Fruit fly (Drosophila melanogaster) whole organism, wandering third instar larva: ENCODE measurements around the gene CG31093.

ENCODE experiments used
- Abd-B ChIP-seq: fragments of >200 bp; optimal IDR thresholded peaks from 2 replicates; lab custom pipeline; 2017; ENCODE audit warnings: missing biosample characterization, missing genetic modification characterization
- CG32264 ChIP-seq: fragments of 200-800 bp; sonication (Bioruptor generic); optimal IDR thresholded peaks from 2 replicates; lab custom pipeline; 2016; ENCODE audit warnings: missing biosample characterization, missing genetic modification characterization
- CG9705 ChIP-seq: fragments of 200-800 bp; sonication (Bioruptor generic); optimal IDR thresholded peaks from 2 replicates; lab custom pipeline; 2018; ENCODE audit warnings: missing biosample characterization, mild to moderate bottlenecking, missing genetic modification characterization
- CrebA ChIP-seq: fragments of 200-800 bp; sonication (Bioruptor generic); optimal IDR thresholded peaks from 2 replicates; lab custom pipeline; 2016; ENCODE audit warnings: missing biosample characterization, mild to moderate bottlenecking, missing genetic modification characterization, borderline replicate concordance
- Dif ChIP-seq: fragments of 200-275, 200-300 bp; sonication (Bioruptor generic); optimal IDR thresholded peaks from 2 replicates; lab custom pipeline; 2018; ENCODE audit warnings: missing biosample characterization, missing genetic modification characterization; ENCODE audit not compliant: partially characterized antibody
- GATAd ChIP-seq: sonication (Bioruptor generic); optimal IDR thresholded peaks from 2 replicates; lab custom pipeline; 2016; ENCODE audit warnings: missing biosample characterization, missing genetic modification characterization
- HLH106 ChIP-seq: fragments of 200-800 bp; optimal IDR thresholded peaks from 3 replicates; lab custom pipeline; 2019; ENCODE audit warnings: missing biosample characterization, mild to moderate bottlenecking, missing genetic modification characterization, moderate library complexity
- Hr78 ChIP-seq: fragments of >200 bp; optimal IDR thresholded peaks from 2 replicates; lab custom pipeline; 2017; ENCODE audit warnings: missing biosample characterization, missing genetic modification characterization
- Hr83 ChIP-seq: fragments of 200-300 bp; sonication (Bioruptor generic); optimal IDR thresholded peaks from 2 replicates; lab custom pipeline; 2016; ENCODE audit warnings: missing biosample characterization, mild to moderate bottlenecking, missing genetic modification characterization, moderate library complexity; ENCODE audit not compliant: poor library complexity, severe bottlenecking
- Mio ChIP-seq: sonication (Bioruptor generic); optimal IDR thresholded peaks from 2 replicates; lab custom pipeline; 2016; ENCODE audit warnings: missing biosample characterization, missing genetic modification characterization
- N ChIP-seq: fragments of >200 bp; optimal IDR thresholded peaks from 2 replicates; lab custom pipeline; 2018; ENCODE audit warnings: missing biosample characterization, missing external identifiers, missing genetic modification characterization
- OdsH ChIP-seq: fragments of 200-800 bp; sonication (Bioruptor generic); optimal IDR thresholded peaks from 2 replicates; lab custom pipeline; 2016; ENCODE audit warnings: missing biosample characterization, mild to moderate bottlenecking, missing genetic modification characterization
- Rel ChIP-seq, 2 experiments: fragments of 200-800 bp; sonication (Bioruptor generic) in 1 of 2; optimal IDR thresholded peaks; 2 replicates in 1 of 2; 3 replicates in 1 of 2; lab custom pipeline; 2016 to 2019; ENCODE audit warnings: mild to moderate bottlenecking in 2 of 2, missing biosample characterization in 2 of 2, missing genetic modification characterization in 2 of 2, moderate library complexity in 1 of 2
- Sp1 ChIP-seq: fragments of 200-800 bp; sonication (Bioruptor generic); optimal IDR thresholded peaks from 3 replicates; lab custom pipeline; 2019; ENCODE audit warnings: missing biosample characterization, mild to moderate bottlenecking, missing genetic modification characterization, moderate library complexity
- Vsx2 ChIP-seq: fragments of 200-300, 225-300 bp; sonication (Bioruptor generic); optimal IDR thresholded peaks from 2 replicates; lab custom pipeline; 2018; ENCODE audit warnings: missing biosample characterization, missing genetic modification characterization; ENCODE audit not compliant: partially characterized antibody
- brk ChIP-seq: fragments of 200-800 bp; sonication (Bioruptor generic); optimal IDR thresholded peaks from 2 replicates; lab custom pipeline; 2016; ENCODE audit warnings: missing biosample characterization, mild to moderate bottlenecking, missing genetic modification characterization
- dl ChIP-seq, 2 experiments: fragments of 175-275, 200-275 bp in 1 of 2; fragments of 200-275 bp in 1 of 2; sonication (Bioruptor generic); optimal IDR thresholded peaks; lab custom pipeline; 2018; ENCODE audit warnings: mild to moderate bottlenecking in 2 of 2, missing biosample characterization in 2 of 2, missing genetic modification characterization in 2 of 2, moderate library complexity in 2 of 2; ENCODE audit not compliant: partially characterized antibody in 2 of 2, insufficient read depth in 1 of 2
- dmrt93B ChIP-seq: fragments of 200-800 bp; sonication (Bioruptor generic); optimal IDR thresholded peaks from 2 replicates; lab custom pipeline; 2018; ENCODE audit warnings: missing biosample characterization, mild to moderate bottlenecking, missing genetic modification characterization
- dsf ChIP-seq: sonication (Bioruptor generic); optimal IDR thresholded peaks from 2 replicates; lab custom pipeline; 2016; ENCODE audit warnings: missing biosample characterization, missing genetic modification characterization, borderline replicate concordance
- ey ChIP-seq: fragments of 200-800 bp; sonication (Bioruptor generic); optimal IDR thresholded peaks from 2 replicates; lab custom pipeline; 2016; ENCODE audit warnings: missing biosample characterization, missing genetic modification characterization
- foxo ChIP-seq, 2 experiments: fragments of 200-800 bp; sonication (Bioruptor generic); optimal IDR thresholded peaks; 2 replicates in 1 of 2; 3 replicates in 1 of 2; lab custom pipeline; 2016 to 2017; ENCODE audit warnings: missing biosample characterization in 2 of 2, missing genetic modification characterization in 2 of 2
- fru ChIP-seq: fragments of 200-800 bp; sonication (Bioruptor generic); optimal IDR thresholded peaks from 3 replicates; lab custom pipeline; 2016; ENCODE audit warnings: missing biosample characterization, mild to moderate bottlenecking, missing genetic modification characterization
- jim ChIP-seq: fragments of 175-275, 200-325 bp; sonication (Bioruptor generic); optimal IDR thresholded peaks from 2 replicates; lab custom pipeline; 2016; ENCODE audit warnings: missing biosample characterization, mild to moderate bottlenecking, missing genetic modification characterization
- lola ChIP-seq: fragments of >200 bp; optimal IDR thresholded peaks from 2 replicates; lab custom pipeline; 2017; ENCODE audit warnings: missing biosample characterization, missing genetic modification characterization
- pan ChIP-seq: fragments of >200 bp; optimal IDR thresholded peaks from 2 replicates; lab custom pipeline; 2017
- psq ChIP-seq: fragments of 200-800 bp; sonication (Bioruptor generic); optimal IDR thresholded peaks from 3 replicates; lab custom pipeline; 2017; ENCODE audit warnings: missing biosample characterization, mild to moderate bottlenecking, missing genetic modification characterization, moderate library complexity
- sv ChIP-seq: fragments of 200-800 bp; sonication (Bioruptor generic); optimal IDR thresholded peaks from 3 replicates; lab custom pipeline; 2016; ENCODE audit warnings: missing biosample characterization, missing genetic modification characterization
- tai ChIP-seq: sonication (Bioruptor generic); optimal IDR thresholded peaks from 2 replicates; lab custom pipeline; 2016; ENCODE audit warnings: missing biosample characterization, missing genetic modification characterization
- usp ChIP-seq: fragments of >200 bp; optimal IDR thresholded peaks from 2 replicates; lab custom pipeline; 2017; ENCODE audit warnings: missing biosample characterization, missing genetic modification characterization
- woc ChIP-seq: sonication (Bioruptor generic); optimal IDR thresholded peaks from 2 replicates; lab custom pipeline; 2016; ENCODE audit warnings: missing biosample characterization, mild to moderate bottlenecking, missing genetic modification characterization

Gene CG31093

dm6 chr3R:25787198-25787597 is 3.1 kb downstream of the CG31093 start, which contains the start of gene CG4960:
TSS of gene CG4960 (minus strand) at chr3R:25787298.
- no peak for TF ChIP-seq brk (GFP tag; lab: Kevin White, UChicago)
- TF ChIP-seq ey (GFP tag; lab: Kevin White, UChicago): no peak
- no peak for TF ChIP-seq jim (GFP tag; lab: Kevin White, UChicago)
- TF ChIP-seq pan (lab: Kevin White, UChicago): no peak
- TF ChIP-seq woc (GFP tag; lab: Kevin White, UChicago): no peak
- no peak for TF ChIP-seq CG9705 (GFP tag; lab: Kevin White, UChicago)
- no peak for TF ChIP-seq lola
- no peak for TF ChIP-seq Vsx2 (GFP tag; lab: Kevin White, UChicago)
- TF ChIP-seq, all 38 proteins: peak for 0

dm6 chr3R:25782855-25783424 is 7.3 kb downstream of the CG31093 start:
- TF ChIP-seq lola (no peak), dl (GFP tag; optimal IDR thresholded peaks at IDR 0.05; lab: Kevin White, UChicago; ENCODE audit: insufficient read depth in 1 of 2, partially characterized antibody in 2 of 2) (peak in 1 of 2 experiments; percentile 1), Dif (GFP tag; lab: Kevin White, UChicago) (peak; percentile 63), psq (GFP tag; lab: Kevin White, UChicago) (no peak)

dm6 chr3R:25778205-25778604 is 12.1 kb downstream of the CG31093 start, which contains the start of gene CG4956:
TSS of gene CG4956 (minus strand) at chr3R:25778305.
- TF ChIP-seq lola (no peak), jim (GFP tag; lab: Kevin White, UChicago) (no peak), Sp1 (no peak), tai (GFP tag; lab: Kevin White, UChicago) (no peak), woc (GFP tag; lab: Kevin White, UChicago) (no peak), foxo (GFP tag; optimal IDR thresholded peaks at IDR 0.05; lab: Kevin White, UChicago) (no peak), fru (no peak), Rel (GFP tag; optimal IDR thresholded peaks at IDR 0.05; lab: Kevin White, UChicago) (no peak), Rel (tag; optimal IDR thresholded peaks at IDR 0.05; lab: Kevin White, UChicago) (no peak), GATAd (GFP tag; lab: Kevin White, UChicago) (no peak), usp (GFP tag; lab: Kevin White, UChicago) (no peak), psq (GFP tag; lab: Kevin White, UChicago) (no peak), Abd-B (no peak), Hr83 (no peak), CG32264 (GFP tag; lab: Kevin White, UChicago) (no peak), dmrt93B (GFP tag; lab: Kevin White, UChicago) (no peak), N (GFP tag; lab: Kevin White, UChicago) (no peak), HLH106 (no peak), CrebA (GFP tag; lab: Kevin White, UChicago) (no peak)

dm6 chr3R:25777098-25777497 is 13.2 kb downstream of the CG31093 start, which contains the start of gene CG17195:
TSS of gene CG17195 (minus strand) at chr3R:25777198.
- TF ChIP-seq OdsH (GFP tag; lab: Kevin White, UChicago) (no peak), foxo (GFP tag; optimal IDR thresholded peaks at IDR 0.05; lab: Kevin White, UChicago) (no peak), fru (no peak), tai (GFP tag; lab: Kevin White, UChicago) (no peak), HLH106 (no peak)

dm6 chr3R:25776137-25776536 is 14.1 kb downstream of the CG31093 start, which contains the start of gene CG17196:
TSS of gene CG17196 (minus strand) at chr3R:25776237.
- TF ChIP-seq usp (GFP tag; lab: Kevin White, UChicago): no peak
- TF ChIP-seq sv (GFP tag; lab: Kevin White, UChicago): no peak
- no peak for TF ChIP-seq Dif (GFP tag; lab: Kevin White, UChicago)
- TF ChIP-seq Mio (GFP tag; lab: Kevin White, UChicago): no peak
- no peak for TF ChIP-seq CG32264 (GFP tag; lab: Kevin White, UChicago)
- no peak for TF ChIP-seq Hr78 (GFP tag; lab: Kevin White, UChicago)
- TF ChIP-seq OdsH (GFP tag; lab: Kevin White, UChicago): no peak
- no peak for TF ChIP-seq brk (GFP tag; lab: Kevin White, UChicago)
- no peak for TF ChIP-seq lola
- no peak for TF ChIP-seq dsf
- no peak for TF ChIP-seq Hr83
